Fruit fly (Drosophila melanogaster): ENCODE results near the gene CG10097.

- TF ChIP-seq dsx (GFP tag; optimal IDR thresholded peaks at IDR 0.05; ENCODE audit: poor library complexity, severe bottlenecking) (no peak), eg (GFP tag; IDR thresholded peaks at IDR 0.05) (no peak), Gug (GFP tag; IDR thresholded peaks at IDR 0.05) (no peak), CG16779 (tag; optimal IDR thresholded peaks at IDR 0.05) (no peak), Eip93F (GFP tag; optimal IDR thresholded peaks at IDR 0.05) (no peak), Sox102F (GFP tag; optimal IDR thresholded peaks at IDR 0.05) (no peak)
Measured at dm6 chr3R:12352003-12352402, 43.8 kb downstream of the CG10097 start, which contains the start of gene CG10041.
